Fruit fly (Drosophila melanogaster): ENCODE measurements around the gene CG13248.

CG13248 gene

dm6 chr3L:20447957-20448356 lies 37.6 kb upstream of the CG13248 start:
- TF ChIP-seq Hr83 (GFP tag; optimal IDR thresholded peaks at IDR 0.05; ENCODE audit: poor library complexity, severe bottlenecking) (peak; percentile 76), h (GFP tag; optimal IDR thresholded peaks at IDR 0.05) (peak; percentile 67), dmrt93B (GFP tag; optimal IDR thresholded peaks at IDR 0.05) (peak; percentile 54), sage (GFP tag; optimal IDR thresholded peaks at IDR 0.05) (no peak), Jra (GFP tag; optimal IDR thresholded peaks at IDR 0.05) (no peak), Mio (GFP tag; optimal IDR thresholded peaks at IDR 0.05) (no peak), sv (GFP tag; optimal IDR thresholded peaks at IDR 0.05) (no peak), OdsH (GFP tag; optimal IDR thresholded peaks at IDR 0.05) (peak; percentile 51), rgr (GFP tag; optimal IDR thresholded peaks at IDR 0.05) (peak; percentile 76), GATAd (GFP tag; optimal IDR thresholded peaks at IDR 0.05) (no peak), HLH106 (tag; optimal IDR thresholded peaks at IDR 0.05) (peak; percentile 67), Myc (optimal IDR thresholded peaks at IDR 0.05) (no peak), Hnf4 (GFP tag; optimal IDR thresholded peaks at IDR 0.05) (peak; percentile 57), dsf (GFP tag; optimal IDR thresholded peaks at IDR 0.05; ENCODE audit: borderline replicate concordance) (no peak), Abd-B (GFP tag; optimal IDR thresholded peaks at IDR 0.05) (no peak), Dif (GFP tag; optimal IDR thresholded peaks at IDR 0.05; ENCODE audit: partially characterized antibody) (no peak), brk (GFP tag; optimal IDR thresholded peaks at IDR 0.05) (peak; percentile 43), fru (GFP tag; optimal IDR thresholded peaks at IDR 0.05) (peak; percentile 4), pan (optimal IDR thresholded peaks at IDR 0.05) (no peak), CG32264 (GFP tag; optimal IDR thresholded peaks at IDR 0.05) (no peak), Hr78 (GFP tag; optimal IDR thresholded peaks at IDR 0.05) (no peak), Rel (GFP tag; optimal IDR thresholded peaks at IDR 0.05) (peak; percentile 16), Rel (tag; optimal IDR thresholded peaks at IDR 0.05) (peak; percentile 99), foxo (GFP tag; optimal IDR thresholded peaks at IDR 0.05) (peak in 1 of 2 experiments; percentile 58), psq (GFP tag; optimal IDR thresholded peaks at IDR 0.05) (peak; percentile 32), N (GFP tag; optimal IDR thresholded peaks at IDR 0.05) (no peak), ey (GFP tag; optimal IDR thresholded peaks at IDR 0.05) (no peak), usp (GFP tag; optimal IDR thresholded peaks at IDR 0.05) (no peak), CG9705 (GFP tag; optimal IDR thresholded peaks at IDR 0.05) (peak; percentile 78), dl (GFP tag; optimal IDR thresholded peaks at IDR 0.05; ENCODE audit: insufficient read depth in 1 of 2, partially characterized antibody in 2 of 2) (no peak), Sp1 (GFP tag; optimal IDR thresholded peaks at IDR 0.05) (peak; percentile 79), jim (GFP tag; optimal IDR thresholded peaks at IDR 0.05) (no peak), Dfd (GFP tag; optimal IDR thresholded peaks at IDR 0.05) (no peak), br (GFP tag; optimal IDR thresholded peaks at IDR 0.05) (peak; percentile 24), Vsx2 (GFP tag; optimal IDR thresholded peaks at IDR 0.05; ENCODE audit: partially characterized antibody) (no peak)

dm6 chr3L:20447337-20447736 lies 37.0 kb upstream of the CG13248 start:
- TF ChIP-seq ey (GFP tag; optimal IDR thresholded peaks at IDR 0.05): peak; percentile 25
- TF ChIP-seq Sp1 (GFP tag; optimal IDR thresholded peaks at IDR 0.05): no peak
- no peak for TF ChIP-seq pan (optimal IDR thresholded peaks at IDR 0.05)

DNA sequence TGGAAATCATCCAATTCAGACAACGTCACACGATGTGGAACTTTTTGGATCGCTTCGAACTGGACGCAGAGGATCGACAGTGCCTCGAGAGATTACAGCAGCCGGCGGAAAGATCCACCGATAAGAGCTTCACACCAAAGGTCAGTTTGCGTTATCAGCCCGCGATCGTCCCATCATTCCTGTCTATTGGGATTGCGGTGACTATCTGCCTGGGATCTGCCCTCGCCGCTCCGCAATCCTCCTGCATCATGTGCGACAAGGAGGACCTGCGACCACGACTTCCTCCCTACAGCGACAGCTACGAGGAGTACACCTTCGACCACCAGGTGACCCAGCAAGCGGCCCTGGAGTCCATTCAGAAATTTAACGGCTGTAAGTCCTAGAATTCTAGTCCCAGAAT lies 35.7 kb upstream of the CG13248 start:
- TF ChIP-seq Hr78 (GFP tag; optimal IDR thresholded peaks at IDR 0.05) (no peak), CG32264 (GFP tag; optimal IDR thresholded peaks at IDR 0.05) (no peak), tai (GFP tag; optimal IDR thresholded peaks at IDR 0.05) (no peak), Rel (GFP tag; optimal IDR thresholded peaks at IDR 0.05) (no peak), Rel (tag; optimal IDR thresholded peaks at IDR 0.05) (peak; percentile 48), ey (GFP tag; optimal IDR thresholded peaks at IDR 0.05) (no peak)

dm6 chr3L:20444815-20445519 lies 34.6 kb upstream of the CG13248 start:
- peak; percentile 54 for TF ChIP-seq woc (GFP tag; optimal IDR thresholded peaks at IDR 0.05)
- TF ChIP-seq Hnf4 (GFP tag; optimal IDR thresholded peaks at IDR 0.05): peak; percentile 87
- no peak for TF ChIP-seq usp (GFP tag; optimal IDR thresholded peaks at IDR 0.05)
- peak; percentile 84 for TF ChIP-seq HLH106 (tag; optimal IDR thresholded peaks at IDR 0.05)
- peak; percentile 59 for TF ChIP-seq GATAd (GFP tag; optimal IDR thresholded peaks at IDR 0.05)
- TF ChIP-seq lola (GFP tag; optimal IDR thresholded peaks at IDR 0.05): no peak
- no peak for TF ChIP-seq N (GFP tag; optimal IDR thresholded peaks at IDR 0.05)
- TF ChIP-seq CG9705 (GFP tag; optimal IDR thresholded peaks at IDR 0.05): no peak
- TF ChIP-seq Rel (GFP tag; optimal IDR thresholded peaks at IDR 0.05): peak; percentile 75
- peak; percentile 80 for TF ChIP-seq Rel (tag; optimal IDR thresholded peaks at IDR 0.05)
- peak; percentile 95 for TF ChIP-seq h (GFP tag; optimal IDR thresholded peaks at IDR 0.05)
- peak; percentile 96 for TF ChIP-seq rgr (GFP tag; optimal IDR thresholded peaks at IDR 0.05)
- peak; percentile 92 for TF ChIP-seq OdsH (GFP tag; optimal IDR thresholded peaks at IDR 0.05)
- TF ChIP-seq sv (GFP tag; optimal IDR thresholded peaks at IDR 0.05): peak; percentile 73
- TF ChIP-seq Jra (GFP tag; optimal IDR thresholded peaks at IDR 0.05): peak; percentile 73
- peak in 1 of 2 experiments; percentile 95 for TF ChIP-seq foxo (GFP tag; optimal IDR thresholded peaks at IDR 0.05)
- TF ChIP-seq psq (GFP tag; optimal IDR thresholded peaks at IDR 0.05): peak; percentile 88
- TF ChIP-seq brk (GFP tag; optimal IDR thresholded peaks at IDR 0.05): peak; percentile 92
- peak; percentile 61 for TF ChIP-seq CG32264 (GFP tag; optimal IDR thresholded peaks at IDR 0.05)
- TF ChIP-seq dmrt93B (GFP tag; optimal IDR thresholded peaks at IDR 0.05): peak; percentile 73
- TF ChIP-seq Dfd (GFP tag; optimal IDR thresholded peaks at IDR 0.05): no peak
- TF ChIP-seq ey (GFP tag; optimal IDR thresholded peaks at IDR 0.05): peak; percentile 80
- peak; percentile 65 for TF ChIP-seq tai (GFP tag; optimal IDR thresholded peaks at IDR 0.05)
- peak; percentile 90 for TF ChIP-seq fru (GFP tag; optimal IDR thresholded peaks at IDR 0.05)
- TF ChIP-seq jim (GFP tag; optimal IDR thresholded peaks at IDR 0.05): no peak
- TF ChIP-seq Abd-B (GFP tag; optimal IDR thresholded peaks at IDR 0.05): no peak
- TF ChIP-seq Hr83 (GFP tag; optimal IDR thresholded peaks at IDR 0.05; ENCODE audit: poor library complexity, severe bottlenecking): peak; percentile 84
- peak; percentile 82 for TF ChIP-seq br (GFP tag; optimal IDR thresholded peaks at IDR 0.05)
- TF ChIP-seq sage (GFP tag; optimal IDR thresholded peaks at IDR 0.05): peak; percentile 86
- peak; percentile 78 for TF ChIP-seq Sp1 (GFP tag; optimal IDR thresholded peaks at IDR 0.05)
- no peak for TF ChIP-seq dl (GFP tag; optimal IDR thresholded peaks at IDR 0.05; ENCODE audit: insufficient read depth in 1 of 2, partially characterized antibody in 2 of 2)
